Fruit fly (Drosophila melanogaster) whole organism, embryonic: Measurements from ENCODE around the gene Cka.

Source experiments
- Aef1 ChIP-seq: fragments of 200-800 bp; sonication (Bioruptor generic); IDR thresholded peaks from 3 replicates; pipeline ENCODE4 v1.3.6; 2022; ENCODE audit warnings: missing biosample characterization, missing genetic modification characterization
- CG10209 ChIP-seq: fragments of 200-800 bp; sonication (Bioruptor generic); optimal IDR thresholded peaks from 3 replicates; lab custom pipeline; 2017; ENCODE audit warnings: missing biosample characterization, mild to moderate bottlenecking, missing genetic modification characterization, missing genetic modification reagents
- CG10959 ChIP-seq: fragments of 200-800 bp; sonication (Bioruptor generic); IDR thresholded peaks from 2 replicates; pipeline ENCODE4 v1.3.6; 2022; ENCODE audit warnings: missing biosample characterization, missing genetic modification characterization
- CG12744 ChIP-seq: fragments of 200-800 bp; sonication (Bioruptor generic); optimal IDR thresholded peaks from 2 replicates; lab custom pipeline; 2016; ENCODE audit warnings: missing biosample characterization, missing genetic modification characterization
- CG13894 ChIP-seq: fragments of 200-800 bp; sonication (Bioruptor generic); optimal IDR thresholded peaks from 3 replicates; lab custom pipeline; 2018; ENCODE audit warnings: missing biosample characterization, mild to moderate bottlenecking, missing genetic modification characterization, moderate library complexity
- CG15011 ChIP-seq: fragments of 200-800 bp; sonication (Bioruptor generic); optimal IDR thresholded peaks from 3 replicates; lab custom pipeline; 2018; ENCODE audit warnings: missing biosample characterization, mild to moderate bottlenecking, missing genetic modification characterization
- CG15514 ChIP-seq: fragments of 200-800 bp; sonication (Bioruptor generic); optimal IDR thresholded peaks from 3 replicates; lab custom pipeline; 2017; ENCODE audit warnings: missing biosample characterization, missing genetic modification characterization, mild to moderate bottlenecking, moderate library complexity, missing genetic modification reagents
- CG15696 ChIP-seq: fragments of 200-800 bp; sonication (Bioruptor generic); optimal IDR thresholded peaks from 2 replicates; lab custom pipeline; 2019; ENCODE audit warnings: missing biosample characterization, mild to moderate bottlenecking, missing genetic modification characterization, moderate library complexity
- CG18599 ChIP-seq: fragments of 200-800 bp; sonication (Bioruptor generic); optimal IDR thresholded peaks from 3 replicates; lab custom pipeline; 2017; ENCODE audit warnings: missing biosample characterization, missing genetic modification characterization, mild to moderate bottlenecking, moderate library complexity, missing genetic modification reagents
- CG2712 ChIP-seq: fragments of 200-800 bp; optimal IDR thresholded peaks from 3 replicates; lab custom pipeline; 2019; ENCODE audit warnings: missing biosample characterization, mild to moderate bottlenecking, missing genetic modification characterization, moderate library complexity
- CG3163 ChIP-seq: fragments of 200-800 bp; sonication (Bioruptor generic); optimal IDR thresholded peaks from 3 replicates; lab custom pipeline; 2016; ENCODE audit warnings: missing biosample characterization, missing genetic modification characterization
- CG5180 ChIP-seq: fragments of 200-800 bp; sonication (Bioruptor generic); optimal IDR thresholded peaks from 3 replicates; lab custom pipeline; 2017; ENCODE audit warnings: missing biosample characterization, missing genetic modification characterization, mild to moderate bottlenecking, moderate library complexity, missing genetic modification reagents
- CG5953 ChIP-seq: fragments of 200-800 bp; sonication (Bioruptor generic); IDR thresholded peaks from 2 replicates; pipeline ENCODE4 v1.3.6; 2022; ENCODE audit warnings: missing biosample characterization, missing genetic modification characterization
- CG6175 ChIP-seq: fragments of 200-800 bp; sonication (Bioruptor generic); IDR thresholded peaks from 3 replicates; pipeline ENCODE4 v1.3.6; 2022; ENCODE audit warnings: missing biosample characterization, missing genetic modification characterization
- CG7357 ChIP-seq: fragments of 200-800 bp; sonication (Bioruptor generic); IDR thresholded peaks from 3 replicates; pipeline ENCODE4 v1.3.6; 2022; ENCODE audit warnings: missing biosample characterization, missing genetic modification characterization
- CG7928 ChIP-seq: fragments of 200-800 bp; sonication (Bioruptor generic); optimal IDR thresholded peaks from 2 replicates; lab custom pipeline; 2017; ENCODE audit warnings: missing biosample characterization, mild to moderate bottlenecking, missing genetic modification characterization
- CG8089 ChIP-seq: fragments of 200-800 bp; sonication (Bioruptor generic); optimal IDR thresholded peaks from 3 replicates; lab custom pipeline; 2016; ENCODE audit warnings: missing biosample characterization, missing genetic modification characterization
- CG8388 ChIP-seq: fragments of 200-800 bp; sonication (Bioruptor generic); optimal IDR thresholded peaks from 2 replicates; lab custom pipeline; 2019; ENCODE audit warnings: missing biosample characterization, mild to moderate bottlenecking, missing genetic modification characterization, moderate library complexity
- CG8944 ChIP-seq: fragments of 200-800 bp; sonication (Bioruptor generic); optimal IDR thresholded peaks from 3 replicates; lab custom pipeline; 2016; ENCODE audit warnings: missing biosample characterization, missing genetic modification characterization
- CG9215 ChIP-seq: fragments of 200-800 bp; sonication (Bioruptor generic); IDR thresholded peaks from 2 replicates; pipeline ENCODE4 v1.3.6; 2022; ENCODE audit warnings: missing biosample characterization, missing genetic modification characterization
- CG9797 ChIP-seq: fragments of 200-800 bp; sonication (Bioruptor generic); optimal IDR thresholded peaks from 3 replicates; lab custom pipeline; 2018; ENCODE audit warnings: missing biosample characterization, mild to moderate bottlenecking, missing genetic modification characterization
- CG9932 ChIP-seq: fragments of 200-800 bp; sonication (Bioruptor generic); IDR thresholded peaks from 2 replicates; pipeline ENCODE4 v1.3.6; 2022; ENCODE audit warnings: missing biosample characterization, missing genetic modification characterization
- Chrac-16 ChIP-seq: fragments of 200-800 bp; sonication (Bioruptor generic); optimal IDR thresholded peaks from 3 replicates; lab custom pipeline; 2016; ENCODE audit warnings: missing biosample characterization, missing genetic modification characterization
- Dad ChIP-seq: fragments of 200-800 bp; sonication (Bioruptor generic); optimal IDR thresholded peaks from 3 replicates; lab custom pipeline; 2016; ENCODE audit warnings: missing biosample characterization, missing genetic modification characterization
- Dek ChIP-seq: fragments of 200-800 bp; sonication (Bioruptor generic); optimal IDR thresholded peaks from 3 replicates; lab custom pipeline; 2019; ENCODE audit warnings: missing biosample characterization, mild to moderate bottlenecking, missing genetic modification characterization, moderate library complexity
- Gug ChIP-seq: fragments of 200-800 bp; sonication (Bioruptor generic); IDR thresholded peaks from 4 replicates; pipeline ENCODE4 v1.3.6; 2022; ENCODE audit warnings: missing biosample characterization, missing genetic modification characterization
- Hr3 ChIP-seq: fragments of 200-800 bp; sonication (Bioruptor generic); optimal IDR thresholded peaks from 3 replicates; lab custom pipeline; 2016; ENCODE audit warnings: missing biosample characterization, missing genetic modification characterization
- Med ChIP-seq: fragments of 200-800 bp; sonication (Bioruptor generic); peaks from one replicate; lab custom pipeline; 2016; ENCODE audit warnings: missing biosample characterization, missing genetic modification characterization, mild to moderate bottlenecking, inconsistent platforms, moderate library complexity
- Mes4 ChIP-seq: fragments of 200-800 bp; sonication (Bioruptor generic); optimal IDR thresholded peaks from 2 replicates; lab custom pipeline; 2016; ENCODE audit warnings: missing biosample characterization, missing genetic modification characterization
- Mrtf ChIP-seq: fragments of 200-800 bp; sonication (Bioruptor generic); IDR thresholded peaks from 3 replicates; pipeline ENCODE4 v1.3.6; 2022; ENCODE audit warnings: missing biosample characterization, missing genetic modification characterization
- Nf-YB ChIP-seq: fragments of 200-800 bp; sonication (Bioruptor generic); optimal IDR thresholded peaks from 3 replicates; lab custom pipeline; 2019; ENCODE audit warnings: missing biosample characterization, mild to moderate bottlenecking, missing genetic modification characterization, moderate library complexity
- Stat92E ChIP-seq, 3 experiments: fragments of >200 bp in 2 of 3; fragments of 200-800 bp in 1 of 3; sonication (Bioruptor generic) in 1 of 3; optimal IDR thresholded peaks; 2 replicates each; lab custom pipeline; 2017 to 2019; ENCODE audit warnings: missing biosample characterization in 3 of 3, missing genetic modification characterization in 3 of 3, mild to moderate bottlenecking in 1 of 3, moderate library complexity in 1 of 3
- bcd ChIP-seq: fragments of 200-800 bp; sonication (Bioruptor generic); optimal IDR thresholded peaks from 2 replicates; lab custom pipeline; 2017; ENCODE audit warnings: missing biosample characterization, mild to moderate bottlenecking, missing genetic modification characterization
- bsh ChIP-seq, 2 experiments: fragments of 200-800 bp; sonication (Bioruptor generic); optimal IDR thresholded peaks; 2 replicates each; lab custom pipeline; 2017 to 2018; ENCODE audit warnings: mild to moderate bottlenecking in 2 of 2, missing biosample characterization in 2 of 2, missing genetic modification characterization in 2 of 2, moderate library complexity in 1 of 2
- crol ChIP-seq: fragments of 200-800 bp; sonication (Bioruptor generic); IDR thresholded peaks from 2 replicates; pipeline ENCODE4 v1.3.6; 2022; ENCODE audit warnings: missing biosample characterization, missing genetic modification characterization
- en ChIP-seq: fragments of 200-800 bp; sonication (Bioruptor generic); optimal IDR thresholded peaks from 2 replicates; lab custom pipeline; 2016; ENCODE audit warnings: missing biosample characterization, missing genetic modification characterization
- gem ChIP-seq: fragments of 200-800 bp; sonication (Bioruptor generic); optimal IDR thresholded peaks from 2 replicates; lab custom pipeline; 2019; ENCODE audit warnings: missing biosample characterization, mild to moderate bottlenecking, missing genetic modification characterization, moderate library complexity
- kah ChIP-seq: fragments of 200-800 bp; sonication (Bioruptor generic); optimal IDR thresholded peaks from 2 replicates; lab custom pipeline; 2018; ENCODE audit warnings: missing biosample characterization, mild to moderate bottlenecking, missing genetic modification characterization
- lab ChIP-seq: fragments of 200-800 bp; sonication (Bioruptor generic); optimal IDR thresholded peaks from 3 replicates; lab custom pipeline; 2017; ENCODE audit warnings: missing biosample characterization, missing genetic modification characterization, mild to moderate bottlenecking, moderate library complexity, missing genetic modification reagents
- pan ChIP-seq, 4 experiments: fragments of >200 bp in 3 of 4; fragments of 200-800 bp in 1 of 4; sonication (Bioruptor generic) in 1 of 4; optimal IDR thresholded peaks in 3 of 4; IDR thresholded peaks in 1 of 4; 2 replicates each; pipeline versions ENCODE4 v1.3.6 to Lab custom; 2017 to 2022; ENCODE audit warnings: missing biosample characterization in 2 of 4, missing genetic modification characterization in 2 of 4, mixed read lengths in 1 of 4
- pfk ChIP-seq: fragments of 200-800 bp; sonication (Bioruptor generic); optimal IDR thresholded peaks from 2 replicates; lab custom pipeline; 2018; ENCODE audit warnings: missing biosample characterization, mild to moderate bottlenecking, missing genetic modification characterization, moderate library complexity
- phol ChIP-seq: fragments of 200-800 bp; sonication (Bioruptor generic); optimal IDR thresholded peaks from 3 replicates; lab custom pipeline; 2018; ENCODE audit warnings: missing biosample characterization, mild to moderate bottlenecking, missing genetic modification characterization, moderate library complexity
- row ChIP-seq: fragments of 200-800 bp; sonication (Bioruptor generic); IDR thresholded peaks from 3 replicates; pipeline ENCODE4 v1.3.6; 2022; ENCODE audit warnings: missing biosample characterization, missing genetic modification characterization
- sima ChIP-seq: fragments of 200-800 bp; sonication (Bioruptor generic); optimal IDR thresholded peaks from 2 replicates; lab custom pipeline; 2016; ENCODE audit warnings: missing biosample characterization, missing genetic modification characterization
- slp2 ChIP-seq: fragments of 200-800 bp; sonication (Bioruptor generic); optimal IDR thresholded peaks from 2 replicates; lab custom pipeline; 2016; ENCODE audit warnings: missing biosample characterization, missing genetic modification characterization
- zen2 ChIP-seq: fragments of 200-800 bp; sonication (Bioruptor generic); IDR thresholded peaks from 3 replicates; pipeline ENCODE4 v1.3.6; 2022; ENCODE audit warnings: missing biosample characterization, missing genetic modification characterization; ENCODE audit not compliant: partially characterized antibody

Cka gene

dm6 chr2L:8001694-8002627, 28.6 kb upstream of the Cka start (continued):
- peak; percentile 70 for TF ChIP-seq Mes4
- TF ChIP-seq Aef1 (GFP tag; lab: Robert Waterston, UW) = peak; percentile 79; the same call in 2 of the 3 replicates
- peak; percentile 75 for TF ChIP-seq Dad
- TF ChIP-seq CG7357 (GFP tag; lab: Robert Waterston, UW) = peak; percentile 78
- TF ChIP-seq slp2 (GFP tag; lab: Kevin White, UChicago) = peak; percentile 74
- TF ChIP-seq CG10959 (GFP tag; lab: Robert Waterston, UW) = peak; percentile 40; the same call in 1 of the 2 replicates
- no peak for TF ChIP-seq pan (optimal IDR thresholded peaks at IDR 0.05; lab: Kevin White, UChicago)
- peak in 1 of 2 experiments; percentile 87 for TF ChIP-seq pan (GFP tag; optimal IDR thresholded peaks at IDR 0.05 in 1 of 2, IDR thresholded peaks at IDR 0.05 in 1 of 2)
- peak; percentile 81 for TF ChIP-seq Dek
- peak; percentile 90 for TF ChIP-seq phol (tag; lab: Kevin White, UChicago)
- peak; percentile 78 for TF ChIP-seq CG15696 (tag; lab: Kevin White, UChicago)
- TF ChIP-seq Chrac-16 (GFP tag; lab: Kevin White, UChicago) = peak; percentile 82
- TF ChIP-seq CG6175 = 0 out of 3 replicates have a peak, but pooled peaks have one; percentile 43
- peak; percentile 79 for TF ChIP-seq Mrtf (GFP tag; lab: Robert Waterston, UW)
- peak in 1 of 3 experiments; percentile 40 for TF ChIP-seq Stat92E (GFP tag; optimal IDR thresholded peaks at IDR 0.05; lab: Kevin White, UChicago)
- TF ChIP-seq CG13894 (tag; lab: Kevin White, UChicago) = peak; percentile 71
- TF ChIP-seq CG10209 = peak; percentile 90
- TF ChIP-seq Nf-YB (GFP tag; lab: Kevin White, UChicago) = peak; percentile 71
- TF ChIP-seq Med (GFP tag; lab: Kevin White, UChicago) = peak; percentile 93
- TF ChIP-seq CG8089 (GFP tag; lab: Kevin White, UChicago) = peak; percentile 77
- TF ChIP-seq CG7928 = peak; percentile 25
- TF ChIP-seq CG15011 (GFP tag; lab: Kevin White, UChicago) = peak; percentile 86
- TF ChIP-seq bcd = peak; percentile 86
- peak; percentile 76 for TF ChIP-seq kah (GFP tag; lab: Kevin White, UChicago)
- peak; percentile 86 for TF ChIP-seq Gug
- peak; percentile 92 for TF ChIP-seq CG2712
- TF ChIP-seq CG5953 (GFP tag; lab: Robert Waterston, UW) = peak; percentile 68
- peak; percentile 82 to 84 for TF ChIP-seq bsh (GFP tag; optimal IDR thresholded peaks at IDR 0.05; lab: Kevin White, UChicago)
- TF ChIP-seq Hr3 (GFP tag; lab: Kevin White, UChicago) = peak; percentile 83
- TF ChIP-seq CG15514 = peak; percentile 72
- no peak for TF ChIP-seq pfk (GFP tag; lab: Kevin White, UChicago)
- peak; percentile 58 for TF ChIP-seq sima
- TF ChIP-seq CG9215 (GFP tag; lab: Robert Waterston, UW) = peak; percentile 81
- peak; percentile 82 for TF ChIP-seq CG5180 (GFP tag; lab: Kevin White, UChicago)
- peak; percentile 73 for TF ChIP-seq CG8944
- peak; percentile 94 for TF ChIP-seq gem
- peak; percentile 72 for TF ChIP-seq CG12744 (GFP tag; lab: Kevin White, UChicago)
- peak; percentile 35 for TF ChIP-seq en (GFP tag; lab: Kevin White, UChicago)
- peak; percentile 91 for TF ChIP-seq lab
- peak; percentile 48 for TF ChIP-seq CG3163 (GFP tag; lab: Kevin White, UChicago)
- no peak for TF ChIP-seq crol (GFP tag; lab: Robert Waterston, UW)
- TF ChIP-seq row (GFP tag; lab: Robert Waterston, UW) = peak; percentile 88
- peak; percentile 89 for TF ChIP-seq CG18599 (GFP tag; lab: Kevin White, UChicago)
- peak; percentile 68 for TF ChIP-seq CG9932 (GFP tag; lab: Robert Waterston, UW)
- TF ChIP-seq zen2 (GFP tag; lab: Robert Waterston, UW) = no peak
- peak; percentile 74 for TF ChIP-seq CG8388 (GFP tag; lab: Kevin White, UChicago)
- TF ChIP-seq CG9797 (GFP tag; lab: Kevin White, UChicago) = peak; percentile 4
